Fruit fly (Drosophila melanogaster): ENCODE data around the gene Prx6a.

Gene Prx6a

DNA sequence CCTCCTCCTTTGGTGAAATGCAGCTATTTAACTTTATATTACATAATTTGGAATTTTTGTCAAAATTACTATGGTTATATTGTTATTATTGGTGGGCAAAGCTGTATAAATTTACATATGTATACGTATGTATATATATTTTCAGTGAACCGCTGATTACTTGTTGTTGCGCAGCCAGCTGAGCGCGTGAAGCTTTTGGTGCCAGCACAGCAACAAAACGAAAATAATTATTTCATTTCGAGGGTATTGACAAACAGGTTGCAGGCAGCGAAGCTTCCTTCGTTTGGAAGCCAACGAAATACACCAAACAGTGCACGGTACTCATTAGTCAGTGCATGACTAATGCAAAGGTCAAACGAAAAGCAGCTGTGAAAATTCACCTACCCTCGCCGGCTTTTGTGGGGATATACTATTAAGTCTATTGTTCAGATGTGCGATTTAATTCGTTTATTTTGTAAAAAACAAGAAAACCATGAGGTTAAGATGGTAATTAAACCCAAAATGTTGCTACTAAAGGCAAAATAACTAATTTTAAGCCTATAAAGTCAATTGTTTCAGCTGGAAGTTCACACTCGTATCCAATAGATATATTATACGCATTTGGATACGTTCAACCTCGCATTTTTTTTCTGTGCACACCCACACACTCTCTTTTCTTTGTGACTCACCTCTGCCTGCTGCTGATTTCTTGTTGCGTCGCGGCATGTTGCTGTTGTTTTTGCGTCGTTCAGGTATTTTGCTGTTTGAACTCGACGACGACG lies 4.9 kb downstream of the Prx6a start:
- TF ChIP-seq CG11456 (GFP tag; IDR thresholded peaks at IDR 0.05) (no peak), trh (GFP tag; optimal IDR thresholded peaks at IDR 0.05) (no peak), sob (GFP tag; IDR thresholded peaks at IDR 0.05) (0 out of 2 replicates have a peak, but pooled peaks have one; percentile 6), CG10654 (GFP tag; optimal IDR thresholded peaks at IDR 0.05) (no peak), Dip3 (GFP tag; optimal IDR thresholded peaks at IDR 0.05) (no peak), hth (optimal IDR thresholded peaks at IDR 0.05) (no peak), trem (tag; optimal IDR thresholded peaks at IDR 0.05) (no peak), ham (GFP tag; IDR thresholded peaks at IDR 0.05) (no peak), CG7839 (tag; optimal IDR thresholded peaks at IDR 0.05) (peak; percentile 29), YL-1 (GFP tag; optimal IDR thresholded peaks at IDR 0.05) (no peak), Nf-YC (tag; optimal IDR thresholded peaks at IDR 0.05) (no peak), insv (GFP tag; optimal IDR thresholded peaks at IDR 0.05) (no peak), sr (GFP tag; IDR thresholded peaks at IDR 0.05) (peak; percentile 66; the same call in 1 of the 3 replicates), sisA (GFP tag; IDR thresholded peaks at IDR 0.05) (no peak), CG4404 (GFP tag; IDR thresholded peaks at IDR 0.05) (no peak), gem (tag; optimal IDR thresholded peaks at IDR 0.05) (peak; percentile 40), HLH4C (GFP tag; IDR thresholded peaks at IDR 0.05; ENCODE audit: partially characterized antibody) (no peak), CTCF (GFP tag; optimal IDR thresholded peaks at IDR 0.05) (no peak), cas (GFP tag; IDR thresholded peaks at IDR 0.05) (no peak), CG4282 (GFP tag; optimal IDR thresholded peaks at IDR 0.05) (no peak), Aef1 (GFP tag; IDR thresholded peaks at IDR 0.05) (no peak), CG16813 (GFP tag; IDR thresholded peaks at IDR 0.05; ENCODE audit: partially characterized antibody) (no peak), CG12155 (GFP tag; optimal IDR thresholded peaks at IDR 0.05) (peak; percentile 1), so (GFP tag; IDR thresholded peaks at IDR 0.05) (no peak), tll (GFP tag; optimal IDR thresholded peaks at IDR 0.05) (peak in 1 of 2 experiments; percentile 49), lilli (GFP tag; optimal IDR thresholded peaks at IDR 0.05) (peak; percentile 67), dysf (GFP tag; IDR thresholded peaks at IDR 0.05) (0 out of 3 replicates have a peak, but pooled peaks have one; percentile 40), CG4328 (GFP tag; optimal IDR thresholded peaks at IDR 0.05) (peak; percentile 21), CG3407 (GFP tag; optimal IDR thresholded peaks at IDR 0.05) (no peak), vfl (GFP tag; optimal IDR thresholded peaks at IDR 0.05) (no peak), CG1233 (GFP tag; optimal IDR thresholded peaks at IDR 0.05) (no peak), fd64A (GFP tag; optimal IDR thresholded peaks at IDR 0.05) (no peak), CG8359 (GFP tag; optimal IDR thresholded peaks at IDR 0.05; ENCODE audit: borderline replicate concordance) (no peak), CG30020 (tag; optimal IDR thresholded peaks at IDR 0.05) (no peak), Spps (tag; optimal IDR thresholded peaks at IDR 0.05) (no peak), nerfin-2 (GFP tag; IDR thresholded peaks at IDR 0.05; ENCODE audit: partially characterized antibody) (no peak), fd3F (GFP tag; optimal IDR thresholded peaks at IDR 0.05) (no peak), sna (GFP tag; IDR thresholded peaks at IDR 0.05; ENCODE audit: partially characterized antibody) (no peak), CG3163 (GFP tag; optimal IDR thresholded peaks at IDR 0.05) (no peak), Atf3 (GFP tag; optimal IDR thresholded peaks at IDR 0.05) (no peak), cg (GFP tag; optimal IDR thresholded peaks at IDR 0.05) (no peak), luna (GFP tag; optimal IDR thresholded peaks at IDR 0.05) (peak; percentile 30), Blimp-1 (GFP tag; optimal IDR thresholded peaks at IDR 0.05) (no peak), Hr3 (GFP tag; optimal IDR thresholded peaks at IDR 0.05) (no peak), jumu (GFP tag; optimal IDR thresholded peaks at IDR 0.05) (no peak), CG7963 (GFP tag; IDR thresholded peaks at IDR 0.05; ENCODE audit: partially characterized antibody) (no peak), ro (GFP tag; IDR thresholded peaks at IDR 0.05) (no peak), CG8944 (GFP tag; optimal IDR thresholded peaks at IDR 0.05) (no peak), Ets65A (GFP tag) (peak; percentile 77), mld (GFP tag; IDR thresholded peaks at IDR 0.05; ENCODE audit: partially characterized antibody) (no peak)
